Fruit fly (Drosophila melanogaster) whole organism, pupa: ENCODE results near the gene Dop2R.
"Not testable (repeated sequence)": the region's sequence is repeated elsewhere in the genome, so short reads cannot be mapped to it uniquely, and the experiment has no call there.

Experiments used
- CG10348 ChIP-seq: fragments of 200-800 bp; sonication (Bioruptor generic); IDR thresholded peaks from 2 replicates; pipeline ENCODE4 v1.3.6; 2022; ENCODE audit warnings: missing biosample characterization, missing genetic modification characterization
- CG12605 ChIP-seq: fragments of 200-800 bp; sonication (Bioruptor generic); IDR thresholded peaks from 2 replicates; pipeline ENCODE4 v1.3.6; 2022; ENCODE audit warnings: missing biosample characterization, missing genetic modification characterization
- CG13204 ChIP-seq: fragments of 200-800 bp; sonication (Bioruptor generic); optimal IDR thresholded peaks from 2 replicates; lab custom pipeline; 2018; ENCODE audit warnings: missing biosample characterization, mild to moderate bottlenecking, missing genetic modification characterization, moderate library complexity
- CG14655 ChIP-seq: fragments of 200-800 bp; sonication (Bioruptor generic); optimal IDR thresholded peaks from 3 replicates; lab custom pipeline; 2017; ENCODE audit warnings: mild to moderate bottlenecking, missing biosample characterization, missing genetic modification reagents, missing genetic modification characterization
- CG15710 ChIP-seq: fragments of 200-800 bp; sonication (Bioruptor generic); optimal IDR thresholded peaks from 2 replicates; lab custom pipeline; 2018; ENCODE audit warnings: missing biosample characterization, mild to moderate bottlenecking, missing genetic modification characterization, moderate library complexity
- CG17806 ChIP-seq: fragments of 200-800 bp; sonication (Bioruptor generic); optimal IDR thresholded peaks from 2 replicates; lab custom pipeline; 2018; ENCODE audit warnings: missing biosample characterization, mild to moderate bottlenecking, missing genetic modification characterization, moderate library complexity
- CG32121 ChIP-seq: fragments of 200-800 bp; sonication (Bioruptor generic); IDR thresholded peaks from 2 replicates; pipeline ENCODE4 v1.3.6; 2022; ENCODE audit warnings: missing biosample characterization, missing genetic modification characterization
- CG34367 ChIP-seq: fragments of 200-800 bp; sonication (Bioruptor generic); optimal IDR thresholded peaks from 2 replicates; lab custom pipeline; 2018; ENCODE audit warnings: missing biosample characterization, mild to moderate bottlenecking, missing genetic modification characterization
- CG4496 ChIP-seq: fragments of 200-800 bp; sonication (Bioruptor generic); IDR thresholded peaks from 3 replicates; pipeline ENCODE4 v1.3.6; 2022; ENCODE audit warnings: missing biosample characterization, missing genetic modification characterization
- CG8159 ChIP-seq: fragments of 200-800 bp; sonication (Bioruptor generic); optimal IDR thresholded peaks from 3 replicates; lab custom pipeline; 2018; ENCODE audit warnings: missing biosample characterization, mild to moderate bottlenecking, missing genetic modification characterization, moderate library complexity
- CG8301 ChIP-seq: fragments of 200-800 bp; sonication (Bioruptor generic); optimal IDR thresholded peaks from 2 replicates; lab custom pipeline; 2018; ENCODE audit warnings: missing biosample characterization, mild to moderate bottlenecking, missing genetic modification characterization
- CG9948 ChIP-seq: fragments of 200-800 bp; sonication (Bioruptor generic); optimal IDR thresholded peaks from 2 replicates; lab custom pipeline; 2018; ENCODE audit warnings: missing biosample characterization, mild to moderate bottlenecking, missing genetic modification characterization, moderate library complexity
- D1 ChIP-seq: fragments of 200-800 bp; sonication (Bioruptor generic); optimal IDR thresholded peaks from 2 replicates; lab custom pipeline; 2018; ENCODE audit warnings: missing biosample characterization, mild to moderate bottlenecking, missing genetic modification characterization, moderate library complexity
- EcR ChIP-seq: fragments of 200-800 bp; sonication (Bioruptor generic); optimal IDR thresholded peaks from 3 replicates; lab custom pipeline; 2019; ENCODE audit warnings: missing biosample characterization, missing genetic modification characterization, mild to moderate bottlenecking, moderate library complexity, missing genetic modification reagents
- Ets98B ChIP-seq: fragments of 200-800 bp; sonication (Bioruptor generic); IDR thresholded peaks from 2 replicates; pipeline ENCODE4 v1.3.6; 2022; ENCODE audit warnings: missing biosample characterization, missing genetic modification characterization
- Pif1A ChIP-seq: fragments of 200-800 bp; sonication (Bioruptor generic); optimal IDR thresholded peaks from 3 replicates; lab custom pipeline; 2016; ENCODE audit warnings: missing biosample characterization, missing genetic modification characterization
- Pif1B ChIP-seq: fragments of 200-800 bp; sonication (Bioruptor generic); optimal IDR thresholded peaks from 3 replicates; lab custom pipeline; 2016; ENCODE audit warnings: missing biosample characterization, missing genetic modification characterization
- Snoo ChIP-seq: fragments of 200-800 bp; sonication (Bioruptor generic); optimal IDR thresholded peaks from 3 replicates; lab custom pipeline; 2017; ENCODE audit warnings: missing biosample characterization, mild to moderate bottlenecking, missing genetic modification characterization, inconsistent platforms
- fd96Ca ChIP-seq: fragments of 200-800 bp; sonication (Bioruptor generic); IDR thresholded peaks from 3 replicates; pipeline ENCODE4 v1.3.6; 2022; ENCODE audit warnings: missing biosample characterization, missing genetic modification characterization
- gl ChIP-seq: fragments of 200-800 bp; sonication (Bioruptor generic); optimal IDR thresholded peaks from 2 replicates; lab custom pipeline; 2018; ENCODE audit warnings: missing biosample characterization, mild to moderate bottlenecking, missing genetic modification characterization
- rn ChIP-seq: fragments of 200-800 bp; sonication (Bioruptor generic); IDR thresholded peaks from 2 replicates; pipeline ENCODE4 v1.3.6; 2022; ENCODE audit warnings: missing biosample characterization, missing genetic modification characterization

Dop2R gene

dm6 chrX:20062576-20062975, at the start of gene Dop2R:
Dop2R (minus strand) TSS chrX:20062706.
- TF ChIP-seq CG15710 (tag; lab: Kevin White, UChicago) (no peak), CG32121 (no peak), D1 (no peak), Pif1B (GFP tag; lab: Kevin White, UChicago) (no peak), CG8159 (tag; lab: Kevin White, UChicago) (no peak), Snoo (no peak), CG12605 (GFP tag; lab: Robert Waterston, UW) (no peak), CG4496 (GFP tag; lab: Robert Waterston, UW) (no peak), gl (tag; lab: Kevin White, UChicago) (no peak), CG9948 (tag; lab: Kevin White, UChicago) (no peak), fd96Ca (GFP tag; lab: Robert Waterston, UW) (no peak), CG17806 (no peak), Pif1A (GFP tag; lab: Kevin White, UChicago) (no peak), EcR (GFP tag; lab: Kevin White, UChicago) (no peak), CG34367 (tag; lab: Kevin White, UChicago) (no peak)

dm6 chrX:20110475-20110874, 48.0 kb upstream of the Dop2R start, which contains the start of gene karr:
karr (minus strand) TSS chrX:20110575.
- TF ChIP-seq CG13204, result no peak
- TF ChIP-seq CG8301 (tag; lab: Kevin White, UChicago), result no peak
- TF ChIP-seq Snoo, result no peak
- no peak for TF ChIP-seq Pif1B (GFP tag; lab: Kevin White, UChicago)
- no peak for TF ChIP-seq CG12605 (GFP tag; lab: Robert Waterston, UW)
- TF ChIP-seq Ets98B (GFP tag; lab: Robert Waterston, UW), result no peak
- TF ChIP-seq rn, result no peak
- no peak for TF ChIP-seq CG32121
- no peak for TF ChIP-seq D1
- no peak for TF ChIP-seq fd96Ca (GFP tag; lab: Robert Waterston, UW)
- no peak for TF ChIP-seq CG17806
- no peak for TF ChIP-seq CG34367 (tag; lab: Kevin White, UChicago)
- TF ChIP-seq CG14655 (GFP tag; lab: Kevin White, UChicago), result no peak
- TF ChIP-seq CG15710 (tag; lab: Kevin White, UChicago), result no peak
- no peak for TF ChIP-seq EcR (GFP tag; lab: Kevin White, UChicago)
- TF ChIP-seq Pif1A (GFP tag; lab: Kevin White, UChicago), result no peak
- no peak for TF ChIP-seq CG8159 (tag; lab: Kevin White, UChicago)
- TF ChIP-seq CG9948 (tag; lab: Kevin White, UChicago), result no peak
- no peak for TF ChIP-seq gl (tag; lab: Kevin White, UChicago)
- no peak for TF ChIP-seq CG10348 (GFP tag; lab: Robert Waterston, UW)

- TF ChIP-seq CG12605 (GFP tag; lab: Robert Waterston, UW), result no peak
- TF ChIP-seq CG8301 (tag; lab: Kevin White, UChicago), result no peak
- no peak for TF ChIP-seq rn
- no peak for TF ChIP-seq CG14655 (GFP tag; lab: Kevin White, UChicago)
- TF ChIP-seq CG15710 (tag; lab: Kevin White, UChicago), result no peak
- no peak for TF ChIP-seq Ets98B (GFP tag; lab: Robert Waterston, UW)
- TF ChIP-seq EcR (GFP tag; lab: Kevin White, UChicago), result no peak
- no peak for TF ChIP-seq D1
- no peak for TF ChIP-seq CG17806
- no peak for TF ChIP-seq CG4496 (GFP tag; lab: Robert Waterston, UW)
- no peak for TF ChIP-seq Pif1B (GFP tag; lab: Kevin White, UChicago)
- no peak for TF ChIP-seq Pif1A (GFP tag; lab: Kevin White, UChicago)
- no peak for TF ChIP-seq CG32121
- TF ChIP-seq CG10348 (GFP tag; lab: Robert Waterston, UW), result no peak
- no peak for TF ChIP-seq CG8159 (tag; lab: Kevin White, UChicago)
- no peak for TF ChIP-seq Snoo
- no peak for TF ChIP-seq gl (tag; lab: Kevin White, UChicago)
- TF ChIP-seq fd96Ca (GFP tag; lab: Robert Waterston, UW), result no peak
- no peak for TF ChIP-seq CG34367 (tag; lab: Kevin White, UChicago)
- no peak for TF ChIP-seq CG9948 (tag; lab: Kevin White, UChicago)
Observed at dm6 chrX:20104987-20105386, 42.5 kb upstream of the Dop2R start.

- TF ChIP-seq CG17806; CG15710 (tag; lab: Kevin White, UChicago); CG9948 (tag; lab: Kevin White, UChicago): not testable (repeated sequence)
Observed at dm6 chrX:20096374-20096773, 33.9 kb upstream of the Dop2R start, which contains the start of gene CG42581. CG42581 (minus strand) TSS chrX:20096474.

- TF ChIP-seq CG9948 (tag; lab: Kevin White, UChicago); rn; Snoo: not testable (repeated sequence)
Observed at dm6 chrX:20094098-20094497, 31.6 kb upstream of the Dop2R start, which contains the start of gene Or19b. Or19b (plus strand) TSS chrX:20094398.

dm6 chrX:20092308-20092707, 29.8 kb upstream of the Dop2R start, which contains the start of gene fd19B:
fd19B (minus strand) TSS chrX:20092408.
- TF ChIP-seq CG13204 (no peak), Snoo (no peak), EcR (GFP tag; lab: Kevin White, UChicago) (no peak), Ets98B (GFP tag; lab: Robert Waterston, UW) (no peak), CG10348 (GFP tag; lab: Robert Waterston, UW) (no peak), CG17806 (no peak), CG8301 (tag; lab: Kevin White, UChicago) (no peak), CG32121 (no peak), CG8159 (tag; lab: Kevin White, UChicago) (no peak), CG9948 (tag; lab: Kevin White, UChicago) (no peak), rn (no peak), CG14655 (GFP tag; lab: Kevin White, UChicago) (no peak), gl (tag; lab: Kevin White, UChicago) (no peak)
- TF ChIP-seq, all 21 proteins: peak for 0
